Worm (Caenorhabditis elegans): ENCODE results near the gene Y116A8C.27.

DNA sequence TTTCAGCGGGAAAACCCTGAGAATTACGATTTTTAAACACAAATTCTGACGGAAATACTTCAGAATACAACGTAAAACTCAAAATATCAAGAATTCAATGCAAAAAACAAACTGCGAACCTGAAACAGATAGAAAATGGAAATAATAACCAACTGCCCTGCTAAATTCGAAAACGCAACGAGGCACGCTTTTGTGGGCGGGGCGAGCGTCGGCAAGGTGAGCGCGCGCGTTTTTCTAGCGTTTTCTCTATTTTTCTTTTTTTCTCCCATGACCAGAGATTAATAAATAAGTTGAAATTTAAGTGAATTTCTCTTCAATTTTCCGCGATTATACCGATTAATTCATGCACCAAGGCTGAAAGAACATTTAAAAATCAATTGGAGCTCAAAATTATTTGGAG, 22.5 kb upstream of the Y116A8C.27 start, which contains the start of gene uaf-2:
- no peak for TF ChIP-seq nhr-237 (tag; optimal IDR thresholded peaks at IDR 0.05)
- no peak for TF ChIP-seq mls-2 (tag; optimal IDR thresholded peaks at IDR 0.05)
- TF ChIP-seq cnd-1 (tag; optimal IDR thresholded peaks at IDR 0.05) = no peak
- TF ChIP-seq nhr-76 (tag; optimal IDR thresholded peaks at IDR 0.05) = no peak
- no peak for TF ChIP-seq pha-4 (tag; optimal IDR thresholded peaks at IDR 0.05)
- no peak for TF ChIP-seq hlh-1 (tag; optimal IDR thresholded peaks at IDR 0.05)
- no peak for TF ChIP-seq ztf-11 (tag; optimal IDR thresholded peaks at IDR 0.05)
- TF ChIP-seq unc-39 (tag; optimal IDR thresholded peaks at IDR 0.05) = no peak
- peak; percentile 33 for TF ChIP-seq ceh-39 (tag; optimal IDR thresholded peaks at IDR 0.05)
- TF ChIP-seq unc-62 (GFP tag; optimal IDR thresholded peaks at IDR 0.05) = no peak

Data from whole organism, mixed stage, embryonic.